Fruit fly (Drosophila melanogaster) whole organism, prepupa: ENCODE results near the gene CG9609.

ENCODE experiments used
- Blimp-1 ChIP-seq: fragments of 200-800 bp; sonication (Bioruptor generic); optimal IDR thresholded peaks from 3 replicates; lab custom pipeline; 2017; ENCODE audit warnings: missing biosample characterization, missing genetic modification characterization, mild to moderate bottlenecking, moderate library complexity, missing genetic modification reagents
- CG11294 ChIP-seq: fragments of 200-800 bp; sonication (Bioruptor generic); IDR thresholded peaks from 2 replicates; pipeline ENCODE4 v1.3.6; 2022; ENCODE audit warnings: missing biosample characterization, missing genetic modification characterization
- CG16779 ChIP-seq: fragments of 200-800 bp; sonication (Bioruptor generic); optimal IDR thresholded peaks from 3 replicates; lab custom pipeline; 2017; ENCODE audit warnings: missing biosample characterization, mild to moderate bottlenecking, missing genetic modification characterization
- CG31627 ChIP-seq: fragments of 200-800 bp; sonication (Bioruptor generic); optimal IDR thresholded peaks from 3 replicates; lab custom pipeline; 2016; ENCODE audit warnings: missing biosample characterization, missing genetic modification characterization
- CG3919 ChIP-seq: fragments of 200-800 bp; sonication (Bioruptor generic); optimal IDR thresholded peaks from 3 replicates; lab custom pipeline; 2016; ENCODE audit warnings: missing biosample characterization, missing genetic modification characterization
- CG8632 ChIP-seq: fragments of 200-800 bp; sonication (Bioruptor generic); optimal IDR thresholded peaks from 3 replicates; lab custom pipeline; 2016; ENCODE audit warnings: missing biosample characterization, missing genetic modification characterization
- Ets21C ChIP-seq: fragments of 200-800 bp; sonication (Bioruptor generic); optimal IDR thresholded peaks from 3 replicates; lab custom pipeline; 2016; ENCODE audit warnings: missing biosample characterization, missing genetic modification characterization
- Hr4 ChIP-seq: fragments of 200-800 bp; sonication (Bioruptor generic); optimal IDR thresholded peaks from 3 replicates; lab custom pipeline; 2016; ENCODE audit warnings: missing biosample characterization, missing genetic modification characterization
- Sox15 ChIP-seq: fragments of 200-800 bp; sonication (Bioruptor generic); optimal IDR thresholded peaks from 3 replicates; lab custom pipeline; 2016; ENCODE audit warnings: missing biosample characterization, missing genetic modification characterization
- fkh ChIP-seq: fragments of 200-800 bp; sonication (Bioruptor generic); optimal IDR thresholded peaks from 3 replicates; lab custom pipeline; 2017; ENCODE audit warnings: missing biosample characterization, mild to moderate bottlenecking, missing genetic modification characterization, moderate library complexity
- ss ChIP-seq, 2 experiments: fragments of 200-800 bp; sonication (Bioruptor generic); optimal IDR thresholded peaks; 2 replicates in 1 of 2; 3 replicates in 1 of 2; lab custom pipeline; 2017 to 2018; ENCODE audit warnings: mild to moderate bottlenecking in 2 of 2, missing biosample characterization in 2 of 2, missing genetic modification characterization in 2 of 2, moderate library complexity in 1 of 2
- topi ChIP-seq: fragments of 200-800 bp; sonication (Bioruptor generic); optimal IDR thresholded peaks from 3 replicates; lab custom pipeline; 2016; ENCODE audit warnings: missing biosample characterization, missing genetic modification characterization
- vri ChIP-seq: fragments of 200-800 bp; sonication (Bioruptor generic); optimal IDR thresholded peaks from 3 replicates; lab custom pipeline; 2016; ENCODE audit warnings: missing biosample characterization, mild to moderate bottlenecking, missing genetic modification characterization

- TF ChIP-seq fkh (GFP tag; lab: Kevin White, UChicago) (no peak), CG16779 (tag; lab: Kevin White, UChicago) (no peak), ss (GFP tag; optimal IDR thresholded peaks at IDR 0.05; lab: Kevin White, UChicago) (peak; percentile 59 to 70), topi (GFP tag; lab: Kevin White, UChicago) (peak; percentile 47), CG11294 (no peak), Blimp-1 (GFP tag; lab: Kevin White, UChicago) (no peak), Sox15 (GFP tag; lab: Kevin White, UChicago) (no peak), vri (GFP tag; lab: Kevin White, UChicago) (peak; percentile 3), CG8632 (GFP tag; lab: Kevin White, UChicago) (peak; percentile 1), CG3919 (GFP tag; lab: Kevin White, UChicago) (peak; percentile 28), CG31627 (GFP tag; lab: Kevin White, UChicago) (no peak), Hr4 (GFP tag; lab: Kevin White, UChicago) (peak; percentile 11), Ets21C (GFP tag; lab: Kevin White, UChicago) (no peak)
Measured at dm6 chrX:16764955-16765354, 21.9 kb downstream of the CG9609 start.
